Worm (Caenorhabditis elegans) whole organism, L1 larva: Measurements from ENCODE around the gene Y47D3A.21.

ENCODE experiments used
- C04F5.9 ChIP-seq: sonication (generic microtip); optimal IDR thresholded peaks from 2 replicates; lab custom pipeline; 2016; ENCODE audit warnings: missing genetic modification characterization, missing compliant biosample characterization
- C16A3.4 ChIP-seq: fragments of 150-350 bp; optimal IDR thresholded peaks from 2 replicates; lab custom pipeline; 2014; ENCODE audit warnings: missing biosample characterization, missing genetic modification characterization
- C34B4.2 ChIP-seq: sonication (generic microtip); optimal IDR thresholded peaks from 2 replicates; lab custom pipeline; 2017; ENCODE audit warnings: mild to moderate bottlenecking, missing genetic modification characterization, missing compliant biosample characterization
- F16B12.6 ChIP-seq: fragments of 150-350 bp; optimal IDR thresholded peaks from 2 replicates; lab custom pipeline; 2014; ENCODE audit warnings: missing biosample characterization, missing genetic modification characterization
- Y116A8C.19 ChIP-seq: sonication (generic microtip); optimal IDR thresholded peaks from 2 replicates; lab custom pipeline; 2016; ENCODE audit warnings: missing compliant biosample characterization, missing genetic modification characterization, borderline replicate concordance
- alr-1 ChIP-seq: fragments of 200-800 bp; sonication (Bioruptor generic); optimal IDR thresholded peaks from 2 replicates; lab custom pipeline; 2018; ENCODE audit warnings: borderline replicate concordance, mild to moderate bottlenecking, missing genetic modification characterization, missing compliant biosample characterization
- ama-1 ChIP-seq: fragments of 150-350 bp; optimal IDR thresholded peaks from 2 replicates; lab custom pipeline; 2014
- ceh-82 ChIP-seq, 3 experiments: fragments of 150-350 bp in 1 of 3; sonication (generic microtip) in 2 of 3; optimal IDR thresholded peaks; 2 replicates each; lab custom pipeline; 2014 to 2017; ENCODE audit warnings: missing biosample characterization in 3 of 3, missing genetic modification characterization in 3 of 3
- ceh-88 ChIP-seq: fragments of 200-800 bp; sonication (Bioruptor generic); IDR thresholded peaks from 2 replicates; pipeline ENCODE4 v1.3.6; 2022; ENCODE audit warnings: missing genetic modification characterization, missing compliant biosample characterization
- dsc-1 ChIP-seq: sonication (generic microtip); optimal IDR thresholded peaks from 2 replicates; lab custom pipeline; 2016; ENCODE audit warnings: mild to moderate bottlenecking, missing genetic modification characterization, missing compliant biosample characterization
- efl-1 ChIP-seq, 4 experiments: fragments of 150-350 bp; optimal IDR thresholded peaks in 3 of 4; peaks in 1 of 4; 1 replicate in 1 of 4; 2 replicates in 3 of 4; lab custom pipeline; 2014; ENCODE audit warnings: missing biosample characterization in 2 of 4, missing genetic modification characterization in 2 of 4, missing genetic modification reagents in 2 of 4
- efl-3 ChIP-seq: fragments of 200-800 bp; sonication (Bioruptor generic); optimal IDR thresholded peaks from 2 replicates; lab custom pipeline; 2018; ENCODE audit warnings: mild to moderate bottlenecking, missing genetic modification characterization, missing compliant biosample characterization
- egl-13 ChIP-seq: sonication (generic microtip); optimal IDR thresholded peaks from 2 replicates; lab custom pipeline; 2016; ENCODE audit warnings: missing genotype, missing genetic modification reagents, missing genetic modification characterization, missing compliant biosample characterization
- egl-27 ChIP-seq, 2 experiments: fragments of 150-350 bp in 1 of 2; sonication (generic microtip); optimal IDR thresholded peaks; 3 replicates each; lab custom pipeline; 2017 to 2018; ENCODE audit warnings: missing biosample characterization in 2 of 2, missing genetic modification characterization in 2 of 2, missing genetic modification reagents in 2 of 2
- elt-2 ChIP-seq: sonication (generic microtip); optimal IDR thresholded peaks from 2 replicates; lab custom pipeline; 2016; ENCODE audit warnings: missing genetic modification characterization, mild to moderate bottlenecking, inconsistent platforms, missing compliant biosample characterization, missing genetic modification reagents
- ets-5 ChIP-seq: fragments of 200-800 bp; sonication (Bioruptor generic); IDR thresholded peaks from 2 replicates; pipeline ENCODE4 v1.3.6; 2022; ENCODE audit warnings: missing genetic modification characterization, missing compliant biosample characterization
- fkh-10 ChIP-seq: sonication (generic microtip); optimal IDR thresholded peaks from 2 replicates; lab custom pipeline; 2017; ENCODE audit warnings: missing biosample characterization, missing genetic modification reagents, missing genetic modification characterization
- fkh-4 ChIP-seq: sonication (generic microtip); optimal IDR thresholded peaks from 2 replicates; lab custom pipeline; 2016; ENCODE audit warnings: missing compliant biosample characterization, missing genetic modification characterization, borderline replicate concordance
- fos-1 ChIP-seq: fragments of 150-350 bp; optimal IDR thresholded peaks from 2 replicates; lab custom pipeline; 2014; ENCODE audit warnings: missing biosample characterization, missing genetic modification characterization
- grh-1 ChIP-seq: fragments of 200-800 bp; sonication (Bioruptor generic); IDR thresholded peaks from 2 replicates; pipeline ENCODE4 v1.3.6; 2022; ENCODE audit warnings: missing genetic modification reagents, missing genetic modification characterization, missing compliant biosample characterization
- hlh-17 ChIP-seq: fragments of 200-800 bp; sonication (Bioruptor generic); optimal IDR thresholded peaks from 2 replicates; lab custom pipeline; 2018; ENCODE audit warnings: missing genetic modification characterization, mild to moderate bottlenecking, missing compliant biosample characterization, moderate library complexity, borderline replicate concordance
- hpl-2 ChIP-seq: fragments of 150-350 bp; optimal IDR thresholded peaks from 2 replicates; lab custom pipeline; 2014; ENCODE audit warnings: missing biosample characterization, missing genetic modification reagents, missing genetic modification characterization
- irx-1 ChIP-seq: sonication (generic microtip); optimal IDR thresholded peaks from 2 replicates; lab custom pipeline; 2016; ENCODE audit warnings: missing genetic modification characterization, missing compliant biosample characterization
- isw-1 ChIP-seq: fragments of 200-800 bp; sonication (Bioruptor generic); IDR thresholded peaks from 2 replicates; pipeline ENCODE4 v1.3.6; 2022; ENCODE audit warnings: missing genetic modification characterization, missing compliant biosample characterization
- lin-13 ChIP-seq: fragments of 150-350 bp; optimal IDR thresholded peaks from 2 replicates; lab custom pipeline; 2014; ENCODE audit warnings: missing biosample characterization, missing genetic modification reagents, missing genetic modification characterization
- lin-14 ChIP-seq: fragments of 200-800 bp; sonication (Bioruptor generic); optimal IDR thresholded peaks from 2 replicates; lab custom pipeline; 2018; ENCODE audit warnings: mild to moderate bottlenecking, missing genetic modification characterization, moderate library complexity, missing compliant biosample characterization
- lin-15B ChIP-seq: fragments of 150-350 bp; sonication (generic microtip); optimal IDR thresholded peaks from 3 replicates; lab custom pipeline; 2014; ENCODE audit warnings: missing biosample characterization, missing genetic modification characterization
- lin-39 ChIP-seq: fragments of 150-350 bp; optimal IDR thresholded peaks from 2 replicates; lab custom pipeline; 2014; ENCODE audit warnings: missing biosample characterization, missing genetic modification reagents, missing genetic modification characterization
- lir-3 ChIP-seq: sonication (generic microtip); optimal IDR thresholded peaks from 2 replicates; lab custom pipeline; 2016; ENCODE audit warnings: mild to moderate bottlenecking, missing genetic modification characterization, moderate library complexity, missing compliant biosample characterization; ENCODE audit not compliant: poor library complexity
- lsy-2 ChIP-seq, 2 experiments: fragments of 150-350 bp; optimal IDR thresholded peaks; 2 replicates each; lab custom pipeline; 2014; ENCODE audit warnings: missing biosample characterization in 2 of 2, missing genetic modification characterization in 2 of 2
- mef-2 ChIP-seq: fragments of 150-350 bp; optimal IDR thresholded peaks from 2 replicates; lab custom pipeline; 2014; ENCODE audit warnings: missing biosample characterization, missing genetic modification characterization
- mep-1 ChIP-seq: fragments of 150-350 bp; optimal IDR thresholded peaks from 2 replicates; lab custom pipeline; 2014; ENCODE audit warnings: missing biosample characterization, missing genetic modification characterization
- nhr-11 ChIP-seq: fragments of 150-350 bp; optimal IDR thresholded peaks from 2 replicates; lab custom pipeline; 2014; ENCODE audit warnings: missing biosample characterization, missing genetic modification characterization
- nhr-19 ChIP-seq: fragments of 200-800 bp; sonication (Bioruptor generic); conservative IDR thresholded peaks from 2 replicates; pipeline ENCODE4 v1.3.6; 2022; ENCODE audit warnings: missing genetic modification characterization, missing compliant biosample characterization
- nhr-20 ChIP-seq: sonication (generic microtip); optimal IDR thresholded peaks from 2 replicates; lab custom pipeline; 2016; ENCODE audit warnings: mild to moderate bottlenecking, missing genetic modification characterization, missing compliant biosample characterization
- nhr-237 ChIP-seq: fragments of 150-350 bp; optimal IDR thresholded peaks from 2 replicates; lab custom pipeline; 2014; ENCODE audit warnings: missing biosample characterization, missing genetic modification characterization
- nhr-28 ChIP-seq: fragments of 150-350 bp; optimal IDR thresholded peaks from 2 replicates; lab custom pipeline; 2014; ENCODE audit warnings: missing biosample characterization, missing genetic modification characterization
- nhr-71 ChIP-seq: sonication (generic microtip); optimal IDR thresholded peaks from 2 replicates; lab custom pipeline; 2016; ENCODE audit warnings: mild to moderate bottlenecking, missing genetic modification characterization, moderate library complexity, missing compliant biosample characterization
- nhr-76 ChIP-seq: sonication (generic microtip); optimal IDR thresholded peaks from 2 replicates; lab custom pipeline; 2017; ENCODE audit warnings: missing biosample characterization, missing genetic modification characterization
- nhr-77 ChIP-seq: fragments of 150-350 bp; optimal IDR thresholded peaks from 2 replicates; lab custom pipeline; 2014; ENCODE audit warnings: missing biosample characterization, missing genetic modification characterization
- nhr-84 ChIP-seq: sonication (generic microtip); optimal IDR thresholded peaks from 2 replicates; lab custom pipeline; 2017; ENCODE audit warnings: missing biosample characterization, missing genetic modification characterization
- pag-3 ChIP-seq: sonication (generic microtip); optimal IDR thresholded peaks from 2 replicates; lab custom pipeline; 2017; ENCODE audit warnings: missing genetic modification characterization, mild to moderate bottlenecking, missing compliant biosample characterization, antibody characterized with exemption, borderline replicate concordance; ENCODE audit not compliant: insufficient read depth
- pqm-1 ChIP-seq: sonication (generic microtip); optimal IDR thresholded peaks from 3 replicates; lab custom pipeline; 2017; ENCODE audit warnings: missing biosample characterization, missing genetic modification characterization
- rnt-1 ChIP-seq: sonication (generic microtip); optimal IDR thresholded peaks from 2 replicates; lab custom pipeline; 2016; ENCODE audit warnings: mild to moderate bottlenecking, missing genetic modification characterization, moderate library complexity, missing compliant biosample characterization
- skn-1 ChIP-seq: fragments of 150-350 bp; optimal IDR thresholded peaks from 2 replicates; lab custom pipeline; 2014; ENCODE audit warnings: missing biosample characterization, missing genetic modification characterization
- snpc-4 ChIP-seq: fragments of 150-350 bp; optimal IDR thresholded peaks from 2 replicates; lab custom pipeline; 2014; ENCODE audit warnings: missing biosample characterization, missing genetic modification characterization
- sptf-1 ChIP-seq: fragments of 150-350 bp; optimal IDR thresholded peaks from 2 replicates; lab custom pipeline; 2014; ENCODE audit warnings: missing biosample characterization, missing genetic modification characterization
- unc-98 ChIP-seq: fragments of 200-800 bp; sonication (Bioruptor generic); IDR thresholded peaks from 2 replicates; pipeline ENCODE4 v1.3.6; 2022; ENCODE audit warnings: missing genetic modification characterization, missing compliant biosample characterization
- vab-15 ChIP-seq: sonication (generic microtip); optimal IDR thresholded peaks from 2 replicates; lab custom pipeline; 2017; ENCODE audit warnings: missing genotype, mild to moderate bottlenecking, missing genetic modification characterization, missing compliant biosample characterization
- xbp-1 ChIP-seq: sonication (generic microtip); optimal IDR thresholded peaks from 2 replicates; lab custom pipeline; 2016; ENCODE audit warnings: missing genetic modification characterization, missing compliant biosample characterization
- zip-4 ChIP-seq: fragments of 200-800 bp; sonication (Bioruptor generic); optimal IDR thresholded peaks from 2 replicates; lab custom pipeline; 2018; ENCODE audit warnings: mild to moderate bottlenecking, missing genetic modification characterization, moderate library complexity, missing compliant biosample characterization
- ztf-11 ChIP-seq, 2 experiments: sonication (generic microtip); optimal IDR thresholded peaks; 2 replicates each; lab custom pipeline; 2016 to 2017; ENCODE audit warnings: missing genetic modification characterization in 2 of 2, missing biosample characterization in 1 of 2, missing compliant biosample characterization in 1 of 2
- ztf-4 ChIP-seq: fragments of 150-350 bp; optimal IDR thresholded peaks from 2 replicates; lab custom pipeline; 2014; ENCODE audit warnings: missing biosample characterization, missing genetic modification characterization

Y47D3A.21 gene

DNA sequence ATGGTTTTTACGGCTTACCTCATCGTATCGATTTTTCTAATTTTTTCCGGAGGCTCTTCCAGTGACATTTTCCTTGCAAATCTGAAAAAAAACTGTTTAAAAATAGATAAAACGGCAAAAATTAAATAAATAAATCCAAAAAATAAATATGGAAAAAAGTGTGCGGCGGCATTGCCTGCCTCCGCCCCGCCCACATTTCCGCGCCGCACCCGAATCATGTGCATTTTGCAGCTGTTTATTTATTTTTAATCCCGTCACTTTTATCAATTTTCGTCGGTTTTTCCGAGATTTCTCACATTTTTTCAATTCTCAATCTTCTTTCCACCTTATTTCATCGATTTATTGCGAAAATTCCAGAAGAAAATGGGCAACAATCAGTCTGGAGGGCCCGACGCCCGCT is 41.9 kb downstream of the Y47D3A.21 start, which contains the start of the genes Y47D3A.14 and aakb-2 (continued):
- TF ChIP-seq Y116A8C.19 (tag; lab: Kevin White, UChicago) (no peak), fos-1 (tag; lab: Kevin White, UChicago) (no peak), pqm-1 (tag; lab: Kevin White, UChicago) (no peak), lsy-2 (tag; optimal IDR thresholded peaks at IDR 0.05; lab: Kevin White, UChicago) (peak; percentile 63 to 66), ama-1 (lab: Kevin White, UChicago) (no peak), ets-5 (GFP tag; lab: Robert Waterston, UW) (no peak), C04F5.9 (tag; lab: Kevin White, UChicago) (no peak), egl-13 (tag; lab: Kevin White, UChicago) (no peak), nhr-71 (tag; lab: Kevin White, UChicago) (no peak), F16B12.6 (peak; percentile 23), hlh-17 (GFP tag; lab: Kevin White, UChicago) (no peak), nhr-20 (tag; lab: Kevin White, UChicago) (peak; percentile 60), unc-98 (no peak), zip-4 (no peak), lir-3 (no peak), xbp-1 (tag; lab: Kevin White, UChicago) (peak; percentile 55), lin-13 (GFP tag; lab: Kevin White, UChicago) (no peak), nhr-84 (no peak), nhr-237 (tag; lab: Kevin White, UChicago) (no peak), ceh-88 (GFP tag; lab: Robert Waterston, UW) (no peak), ceh-82 (tag; optimal IDR thresholded peaks at IDR 0.05; lab: Kevin White, UChicago) (peak; percentile 14 to 56 (median 33)), grh-1 (no peak), irx-1 (tag; lab: Kevin White, UChicago) (no peak), efl-1 (optimal IDR thresholded peaks at IDR 0.05; lab: Kevin White, UChicago) (peak; percentile 19 to 49), efl-1 (GFP tag; optimal IDR thresholded peaks at IDR 0.05 in 1 of 2; lab: Kevin White, UChicago) (peak in 1 of 2 experiments; percentile 60), rnt-1 (tag; lab: Kevin White, UChicago) (peak; percentile 42), alr-1 (tag; lab: Kevin White, UChicago) (no peak), nhr-19 (peak; percentile 50), fkh-4 (tag; lab: Kevin White, UChicago) (no peak), lin-15B (tag; lab: Kevin White, UChicago) (no peak), C16A3.4 (tag; lab: Kevin White, UChicago) (peak; percentile 62), lin-39 (tag; lab: Kevin White, UChicago) (no peak), nhr-11 (tag; lab: Kevin White, UChicago) (no peak), mep-1 (peak; percentile 60), nhr-28 (tag; lab: Kevin White, UChicago) (no peak), ztf-11 (tag; optimal IDR thresholded peaks at IDR 0.05; lab: Kevin White, UChicago) (no peak), ztf-4 (tag; lab: Kevin White, UChicago) (no peak), isw-1 (GFP tag; lab: Robert Waterston, UW) (no peak), nhr-77 (tag; lab: Kevin White, UChicago) (no peak), vab-15 (no peak), egl-27 (tag; optimal IDR thresholded peaks at IDR 0.05; lab: Kevin White, UChicago) (no peak), pag-3 (tag; lab: Kevin White, UChicago) (no peak), mef-2 (no peak), fkh-10 (GFP tag; lab: Kevin White, UChicago) (no peak), lin-14 (GFP tag; lab: Kevin White, UChicago) (peak; percentile 64), hpl-2 (GFP tag; lab: Kevin White, UChicago) (no peak), snpc-4 (tag; lab: Kevin White, UChicago) (peak; percentile 6), nhr-76 (tag; lab: Kevin White, UChicago) (no peak), skn-1 (tag; lab: Kevin White, UChicago) (peak; percentile 66), efl-3 (GFP tag; lab: Kevin White, UChicago) (no peak), elt-2 (tag; lab: Kevin White, UChicago) (no peak), dsc-1 (peak; percentile 28), sptf-1 (tag; lab: Kevin White, UChicago) (no peak), C34B4.2 (tag; lab: Kevin White, UChicago) (no peak)
